Fruit fly (Drosophila melanogaster): Measurements from ENCODE around the gene CG1907.

The CG1907 gene

dm6 chr3R:29600762-29601161 is 18.1 kb upstream of the CG1907 start, which contains the start of gene CG7568:
Gene CG7568, minus strand, starts transcription at chr3R:29600862.
- TF ChIP-seq Eip78C (GFP tag) (no peak), lz (GFP tag; optimal IDR thresholded peaks at IDR 0.05) (no peak), eg (GFP tag; IDR thresholded peaks at IDR 0.05) (no peak), CG10669 (GFP tag; optimal IDR thresholded peaks at IDR 0.05) (no peak), CG10631 (GFP tag; optimal IDR thresholded peaks at IDR 0.05) (no peak), fkh (GFP tag; optimal IDR thresholded peaks at IDR 0.05) (no peak), CG11762 (GFP tag; optimal IDR thresholded peaks at IDR 0.05; ENCODE audit: insufficient read depth) (no peak), topi (GFP tag; optimal IDR thresholded peaks at IDR 0.05) (no peak), esn (GFP tag; optimal IDR thresholded peaks at IDR 0.05) (no peak), CG6792 (GFP tag; optimal IDR thresholded peaks at IDR 0.05) (no peak), CG32006 (GFP tag; optimal IDR thresholded peaks at IDR 0.05) (no peak), CG9139 (GFP tag; optimal IDR thresholded peaks at IDR 0.05) (no peak), svp (GFP tag) (no peak), achi (GFP tag; optimal IDR thresholded peaks at IDR 0.05) (no peak), CG3919 (GFP tag; optimal IDR thresholded peaks at IDR 0.05) (no peak), Hr39 (GFP tag; optimal IDR thresholded peaks at IDR 0.05) (no peak), CG34406 (GFP tag; optimal IDR thresholded peaks at IDR 0.05) (no peak), net (GFP tag; optimal IDR thresholded peaks at IDR 0.05) (no peak)

DNA sequence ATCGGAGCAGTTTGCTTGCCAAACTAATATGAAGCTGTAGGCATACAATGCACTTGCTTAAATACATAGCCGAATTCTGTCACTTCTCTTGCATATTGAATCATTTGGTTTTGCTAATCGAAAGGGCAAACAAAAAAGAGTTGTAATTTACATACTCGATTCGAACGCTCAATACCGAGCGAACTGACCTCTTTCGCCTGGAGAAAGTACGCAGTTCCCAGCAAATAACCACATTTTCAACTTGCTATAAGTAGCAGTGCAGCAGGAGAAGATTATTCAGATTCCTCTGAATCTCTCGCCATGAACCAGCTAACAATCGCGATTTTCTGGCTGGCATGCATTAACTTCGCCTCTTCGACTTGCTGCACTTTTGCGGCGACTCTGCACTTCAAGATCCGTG is 10.7 kb upstream of the CG1907 start, which contains the start of gene Diedel2:
Diedel2 (plus strand) TSS at position 301 of the 400 bp plus-strand sequence.
- no peak for TF ChIP-seq Ets21C (GFP tag; optimal IDR thresholded peaks at IDR 0.05)
- no peak for TF ChIP-seq CG3032 (tag; optimal IDR thresholded peaks at IDR 0.05)
- TF ChIP-seq Met (GFP tag; optimal IDR thresholded peaks at IDR 0.05), result no peak
- TF ChIP-seq CG6276 (GFP tag; optimal IDR thresholded peaks at IDR 0.05), result no peak
- TF ChIP-seq spab (GFP tag; optimal IDR thresholded peaks at IDR 0.05), result no peak

dm6 chr3R:29610958-29611357 is 7.9 kb upstream of the CG1907 start:
- no peak for TF ChIP-seq CG7368 (GFP tag; optimal IDR thresholded peaks at IDR 0.05)
- TF ChIP-seq salr (GFP tag; optimal IDR thresholded peaks at IDR 0.05), result no peak
- TF ChIP-seq CG11294 (GFP tag; IDR thresholded peaks at IDR 0.05), result no peak
- no peak for TF ChIP-seq fd85E (GFP tag; optimal IDR thresholded peaks at IDR 0.05)
- no peak for TF ChIP-seq Smox (GFP tag; optimal IDR thresholded peaks at IDR 0.05)
- TF ChIP-seq dsx (GFP tag; optimal IDR thresholded peaks at IDR 0.05; ENCODE audit: poor library complexity, severe bottlenecking), result no peak
- TF ChIP-seq Hr4 (GFP tag; optimal IDR thresholded peaks at IDR 0.05), result no peak
- no peak for TF ChIP-seq CG3919 (GFP tag; optimal IDR thresholded peaks at IDR 0.05)
- no peak for TF ChIP-seq Met (GFP tag; optimal IDR thresholded peaks at IDR 0.05)
- TF ChIP-seq ss (GFP tag; optimal IDR thresholded peaks at IDR 0.05), result no peak
- no peak for TF ChIP-seq OdsH (GFP tag; optimal IDR thresholded peaks at IDR 0.05)
- no peak for TF ChIP-seq CG10631 (GFP tag; optimal IDR thresholded peaks at IDR 0.05)
- no peak for TF ChIP-seq CG11902 (GFP tag; optimal IDR thresholded peaks at IDR 0.05)
- TF ChIP-seq fkh (GFP tag; optimal IDR thresholded peaks at IDR 0.05), result no peak
- no peak for TF ChIP-seq fd59A (GFP tag; optimal IDR thresholded peaks at IDR 0.05)
- TF ChIP-seq Blimp-1 (GFP tag; optimal IDR thresholded peaks at IDR 0.05), result no peak
- no peak for TF ChIP-seq Lpt (GFP tag; optimal IDR thresholded peaks at IDR 0.05)
- no peak for TF ChIP-seq Hr39 (GFP tag; optimal IDR thresholded peaks at IDR 0.05)
- no peak for TF ChIP-seq pdm3 (GFP tag; optimal IDR thresholded peaks at IDR 0.05)
- TF ChIP-seq CG10669 (GFP tag; optimal IDR thresholded peaks at IDR 0.05), result no peak

dm6 chr3R:29617197-29617596 is 1.7 kb upstream of the CG1907 start:
- peak; percentile 31 for TF ChIP-seq CG10669 (GFP tag; optimal IDR thresholded peaks at IDR 0.05)
- no peak for TF ChIP-seq salr (GFP tag; optimal IDR thresholded peaks at IDR 0.05)
- TF ChIP-seq dsx (GFP tag; optimal IDR thresholded peaks at IDR 0.05; ENCODE audit: poor library complexity, severe bottlenecking), result peak; percentile 22
- TF ChIP-seq Sox14 (GFP tag; optimal IDR thresholded peaks at IDR 0.05), result peak; percentile 33
- TF ChIP-seq Hr4 (GFP tag; optimal IDR thresholded peaks at IDR 0.05), result peak; percentile 21
- no peak for TF ChIP-seq fkh (GFP tag; optimal IDR thresholded peaks at IDR 0.05)
- peak; percentile 22 for TF ChIP-seq achi (GFP tag; optimal IDR thresholded peaks at IDR 0.05)
- TF ChIP-seq CG3032 (tag; optimal IDR thresholded peaks at IDR 0.05), result peak; percentile 52
- no peak for TF ChIP-seq fd85E (GFP tag; optimal IDR thresholded peaks at IDR 0.05)
- peak; percentile 32 for TF ChIP-seq CG1621 (tag; optimal IDR thresholded peaks at IDR 0.05)
- TF ChIP-seq Smox (GFP tag; optimal IDR thresholded peaks at IDR 0.05), result peak; percentile 30
- no peak for TF ChIP-seq vri (GFP tag; optimal IDR thresholded peaks at IDR 0.05)
- peak; percentile 35 for TF ChIP-seq net (GFP tag; optimal IDR thresholded peaks at IDR 0.05)
- TF ChIP-seq Ets96B (tag; optimal IDR thresholded peaks at IDR 0.05), result peak; percentile 61
- TF ChIP-seq CG15336 (GFP tag; IDR thresholded peaks at IDR 0.05), result peak; percentile 64
- peak; percentile 8 for TF ChIP-seq Sox102F (GFP tag; optimal IDR thresholded peaks at IDR 0.05)
- TF ChIP-seq CG9139 (GFP tag; optimal IDR thresholded peaks at IDR 0.05), result no peak
- TF ChIP-seq Met (GFP tag; optimal IDR thresholded peaks at IDR 0.05), result peak; percentile 49
- TF ChIP-seq Hr38 (GFP tag; optimal IDR thresholded peaks at IDR 0.05), result no peak
- TF ChIP-seq cyc (GFP tag; optimal IDR thresholded peaks at IDR 0.05), result no peak
- TF ChIP-seq Ets21C (GFP tag; optimal IDR thresholded peaks at IDR 0.05), result no peak
- peak; percentile 37; the same call in 1 of the 2 replicates for TF ChIP-seq CG11294 (GFP tag; IDR thresholded peaks at IDR 0.05)
